Worm (Caenorhabditis elegans): ENCODE data around the gene ztf-29.

- no peak for TF ChIP-seq ceh-88 (GFP tag; IDR thresholded peaks at IDR 0.05)
- TF ChIP-seq C34B4.2 (tag; optimal IDR thresholded peaks at IDR 0.05) = no peak
- TF ChIP-seq fkh-10 (GFP tag; optimal IDR thresholded peaks at IDR 0.05) = no peak
- TF ChIP-seq elt-2 (tag; optimal IDR thresholded peaks at IDR 0.05) = no peak
- no peak for TF ChIP-seq nhr-77 (tag; optimal IDR thresholded peaks at IDR 0.05)
- no peak for TF ChIP-seq hpl-2 (GFP tag; optimal IDR thresholded peaks at IDR 0.05)
- TF ChIP-seq ama-1 (optimal IDR thresholded peaks at IDR 0.05) = no peak
- TF ChIP-seq nhr-28 (tag; optimal IDR thresholded peaks at IDR 0.05) = no peak
- no peak for TF ChIP-seq fos-1 (tag; optimal IDR thresholded peaks at IDR 0.05)
- peak; percentile 17 for TF ChIP-seq nhr-71 (tag; optimal IDR thresholded peaks at IDR 0.05)
- no peak for TF ChIP-seq mep-1 (tag; optimal IDR thresholded peaks at IDR 0.05)
These were observed 4.1 kb upstream of the ztf-29 start for ce11 chrIII:11556860-11557259.

Data from whole organism, L1 larva.